Fruit fly (Drosophila melanogaster) ovary, adult (tissue): ENCODE results near the gene CheA84a.

Source experiments
- CG17801 ChIP-seq: fragments of 200-800 bp; optimal IDR thresholded peaks from 2 replicates; lab custom pipeline; 2019; ENCODE audit warnings: missing biosample characterization, mild to moderate bottlenecking, missing genetic modification characterization, moderate library complexity; ENCODE audit not compliant: partially characterized antibody

CheA84a gene

dm6 chr3R:8219891-8220290, 15.3 kb upstream of the CheA84a start, which contains the start of gene CG18249:
TSS of gene CG18249 (plus strand) at chr3R:8220146.
- no peak for TF ChIP-seq CG17801 (GFP tag; lab: Kevin White, UChicago)

- TF ChIP-seq CG17801 (GFP tag; lab: Kevin White, UChicago) = no peak
Measured at dm6 chr3R:8217727-8218126, 13.1 kb upstream of the CheA84a start, which contains the start of gene CG7800. TSS of gene CG7800 (plus strand) at chr3R:8217957.

dm6 chr3R:8215528-8216189, 11.0 kb upstream of the CheA84a start:
- no peak for TF ChIP-seq CG17801 (GFP tag; lab: Kevin White, UChicago)

- TF ChIP-seq CG17801 (GFP tag; lab: Kevin White, UChicago) = no peak
Measured at dm6 chr3R:8212594-8212993, 8.0 kb upstream of the CheA84a start.

dm6 chr3R:8210837-8211488, 6.3 kb upstream of the CheA84a start:
- no peak for TF ChIP-seq CG17801 (GFP tag; lab: Kevin White, UChicago)

- no peak for TF ChIP-seq CG17801 (GFP tag; lab: Kevin White, UChicago)
Measured at dm6 chr3R:8208378-8209021, 3.9 kb upstream of the CheA84a start.

dm6 chr3R:8207276-8207654, 2.6 kb upstream of the CheA84a start:
- no peak for TF ChIP-seq CG17801 (GFP tag; lab: Kevin White, UChicago)

dm6 chr3R:8206628-8207275, 2.1 kb upstream of the CheA84a start:
- TF ChIP-seq CG17801 (GFP tag; lab: Kevin White, UChicago) = no peak

dm6 chr3R:8206019-8206418, 1.4 kb upstream of the CheA84a start:
- no peak for TF ChIP-seq CG17801 (GFP tag; lab: Kevin White, UChicago)

dm6 chr3R:8205292-8205893, 763 bp upstream of the CheA84a start:
- no peak for TF ChIP-seq CG17801 (GFP tag; lab: Kevin White, UChicago)

- TF ChIP-seq CG17801 (GFP tag; lab: Kevin White, UChicago) = no peak
Measured at dm6 chr3R:8203367-8203766, 1.3 kb downstream of the CheA84a start.

dm6 chr3R:8198320-8198719, 6.3 kb downstream of the CheA84a start:
- TF ChIP-seq CG17801 (GFP tag; lab: Kevin White, UChicago) = no peak

dm6 chr3R:8197137-8197536, 7.5 kb downstream of the CheA84a start:
- TF ChIP-seq CG17801 (GFP tag; lab: Kevin White, UChicago) = no peak

- TF ChIP-seq CG17801 (GFP tag; lab: Kevin White, UChicago) = no peak
Measured at dm6 chr3R:8195049-8195448, 9.6 kb downstream of the CheA84a start.

dm6 chr3R:8193120-8193519, 11.5 kb downstream of the CheA84a start:
- TF ChIP-seq CG17801 (GFP tag; lab: Kevin White, UChicago) = no peak
